Fruit fly (Drosophila melanogaster): Measurements from ENCODE around the gene CG32445.

Gene CG32445

DNA sequence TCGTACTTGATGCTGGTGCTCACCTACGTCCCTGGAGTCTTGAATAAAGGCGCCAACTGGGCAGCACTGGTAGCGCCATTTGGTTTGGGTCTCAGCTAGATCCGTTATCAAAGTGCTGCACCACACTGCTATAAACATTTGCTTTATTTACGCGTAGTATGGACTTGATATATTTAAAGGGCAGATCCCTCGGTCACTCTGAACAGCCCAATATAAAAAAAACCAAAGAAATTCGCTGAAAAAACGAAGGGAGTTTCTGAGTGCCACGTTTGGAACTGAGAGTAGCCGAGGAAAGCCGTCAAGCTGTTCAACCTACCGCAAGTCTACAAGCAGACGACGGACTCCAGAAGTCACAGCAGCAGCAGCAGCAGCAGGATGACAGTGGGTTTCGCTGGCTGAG lies 1.7 kb downstream of the CG32445 start, which contains the start of gene Atox1 (continued):
- TF ChIP-seq wek (GFP tag; optimal IDR thresholded peaks at IDR 0.05): no peak
- TF ChIP-seq Max (GFP tag; optimal IDR thresholded peaks at IDR 0.05): no peak
- no peak for TF ChIP-seq mld (GFP tag; IDR thresholded peaks at IDR 0.05; ENCODE audit: partially characterized antibody)
- peak; percentile 52 for TF ChIP-seq Dek (tag; optimal IDR thresholded peaks at IDR 0.05)
- TF ChIP-seq CG7839 (tag; optimal IDR thresholded peaks at IDR 0.05): peak; percentile 28
- TF ChIP-seq tgo (GFP tag; IDR thresholded peaks at IDR 0.05): no peak
- TF ChIP-seq CG3407 (GFP tag; optimal IDR thresholded peaks at IDR 0.05): no peak
- no peak for TF ChIP-seq Ravus (GFP tag; IDR thresholded peaks at IDR 0.05)
- no peak for TF ChIP-seq CG11723 (GFP tag; optimal IDR thresholded peaks at IDR 0.05)
- TF ChIP-seq CG7372 (GFP tag; IDR thresholded peaks at IDR 0.05): no peak
- peak; percentile 45 for TF ChIP-seq BEAF-32 (GFP tag; optimal IDR thresholded peaks at IDR 0.05)
- TF ChIP-seq H2.0 (GFP tag; IDR thresholded peaks at IDR 0.05): peak; percentile 43; the same call in 1 of the 2 replicates
- no peak for TF ChIP-seq ara (GFP tag; IDR thresholded peaks at IDR 0.05)
- peak; percentile 54; the same call in 2 of the 3 replicates for TF ChIP-seq CG11560 (tag; IDR thresholded peaks at IDR 0.05)
- no peak for TF ChIP-seq lbe (GFP tag; optimal IDR thresholded peaks at IDR 0.05)
- peak; percentile 99 for TF ChIP-seq gfzf (GFP tag; optimal IDR thresholded peaks at IDR 0.05)
- no peak for TF ChIP-seq CG18476 (GFP tag; optimal IDR thresholded peaks at IDR 0.05)
- peak; percentile 10 for TF ChIP-seq Chrac-16 (GFP tag; optimal IDR thresholded peaks at IDR 0.05)
- TF ChIP-seq tin (GFP tag; optimal IDR thresholded peaks at IDR 0.05): peak; percentile 32
- TF ChIP-seq CG6654 (GFP tag; optimal IDR thresholded peaks at IDR 0.05): no peak
- TF ChIP-seq pan (optimal IDR thresholded peaks at IDR 0.05): no peak
- no peak for TF ChIP-seq pan (GFP tag; optimal IDR thresholded peaks at IDR 0.05 in 1 of 2, IDR thresholded peaks at IDR 0.05 in 1 of 2)
- peak; percentile 41 for TF ChIP-seq Nf-YC (tag; optimal IDR thresholded peaks at IDR 0.05)
- no peak for TF ChIP-seq ranshi (GFP tag; IDR thresholded peaks at IDR 0.05)
- TF ChIP-seq croc (GFP tag; conservative IDR thresholded peaks at IDR 0.05): no peak
- peak; percentile 52 for TF ChIP-seq CoRest (tag; optimal IDR thresholded peaks at IDR 0.05)
- TF ChIP-seq CG11247 (GFP tag; IDR thresholded peaks at IDR 0.05): peak; percentile 37; the same call in 1 of the 2 replicates
- no peak for TF ChIP-seq CG1647 (GFP tag; optimal IDR thresholded peaks at IDR 0.05)
- peak; percentile 43 for TF ChIP-seq p53 (GFP tag; optimal IDR thresholded peaks at IDR 0.05)
- no peak for TF ChIP-seq HLH54F (GFP tag; optimal IDR thresholded peaks at IDR 0.05)
- peak; percentile 1 for TF ChIP-seq CG3995 (GFP tag; optimal IDR thresholded peaks at IDR 0.05)
- no peak for TF ChIP-seq Dfd (GFP tag; optimal IDR thresholded peaks at IDR 0.05)
- TF ChIP-seq oc (tag; optimal IDR thresholded peaks at IDR 0.05): no peak
- TF ChIP-seq unpg (GFP tag; optimal IDR thresholded peaks at IDR 0.05): no peak
- TF ChIP-seq Sry-β (GFP tag; optimal IDR thresholded peaks at IDR 0.05): peak; percentile 38
- TF ChIP-seq CG4617 (GFP tag; optimal IDR thresholded peaks at IDR 0.05; ENCODE audit: borderline replicate concordance): peak; percentile 73
- no peak for TF ChIP-seq yki (optimal IDR thresholded peaks at IDR 0.05)
- no peak for TF ChIP-seq TFAM (GFP tag; optimal IDR thresholded peaks at IDR 0.05)
- TF ChIP-seq CG5245 (GFP tag; optimal IDR thresholded peaks at IDR 0.05): no peak
- TF ChIP-seq lmd (GFP tag; IDR thresholded peaks at IDR 0.05): no peak
- no peak for TF ChIP-seq wor (GFP tag; IDR thresholded peaks at IDR 0.05)
- no peak for TF ChIP-seq CG9727 (GFP tag; optimal IDR thresholded peaks at IDR 0.05)
- TF ChIP-seq CG3838 (GFP tag; optimal IDR thresholded peaks at IDR 0.05): no peak
- TF ChIP-seq disco-r (GFP tag; optimal IDR thresholded peaks at IDR 0.05): no peak
- no peak for TF ChIP-seq esg (GFP tag; conservative IDR thresholded peaks at IDR 0.05)
- no peak for TF ChIP-seq en (GFP tag; optimal IDR thresholded peaks at IDR 0.05)
- TF ChIP-seq Sin3A (optimal IDR thresholded peaks at IDR 0.05): peak; percentile 0
- TF ChIP-seq sug (tag; optimal IDR thresholded peaks at IDR 0.05): peak; percentile 59
- TF ChIP-seq schlank (tag; optimal IDR thresholded peaks at IDR 0.05): no peak
- no peak for TF ChIP-seq Dip2 (GFP tag; IDR thresholded peaks at IDR 0.05)
- no peak for TF ChIP-seq Atf-2 (GFP tag; optimal IDR thresholded peaks at IDR 0.05)
- 0 out of 2 replicates have a peak, but pooled peaks have one; percentile 15 for TF ChIP-seq unc-4 (GFP tag; IDR thresholded peaks at IDR 0.05; ENCODE audit: partially characterized antibody)
- TF ChIP-seq CG2678 (tag; optimal IDR thresholded peaks at IDR 0.05): no peak
